Fruit fly (Drosophila melanogaster): Measurements from ENCODE around the gene CG34337.

dm6 chrX:7403074-7403473 is 14.0 kb upstream of the CG34337 start, which contains the start of gene CG15035:
- no peak for TF ChIP-seq rn (GFP tag; IDR thresholded peaks at IDR 0.05)
- TF ChIP-seq CG14655 (GFP tag; optimal IDR thresholded peaks at IDR 0.05) = no peak
- no peak for TF ChIP-seq CG32121 (GFP tag; IDR thresholded peaks at IDR 0.05)
- TF ChIP-seq CG13204 (GFP tag; optimal IDR thresholded peaks at IDR 0.05) = no peak
- no peak for TF ChIP-seq Snoo (tag; optimal IDR thresholded peaks at IDR 0.05)
- no peak for TF ChIP-seq CG34367 (tag; optimal IDR thresholded peaks at IDR 0.05)
- no peak for TF ChIP-seq Pif1A (GFP tag; optimal IDR thresholded peaks at IDR 0.05)
- no peak for TF ChIP-seq CG4496 (GFP tag; IDR thresholded peaks at IDR 0.05)
- no peak for TF ChIP-seq EcR (GFP tag; optimal IDR thresholded peaks at IDR 0.05)
- TF ChIP-seq CG12605 (GFP tag; IDR thresholded peaks at IDR 0.05) = no peak
- no peak for TF ChIP-seq CG8159 (tag; optimal IDR thresholded peaks at IDR 0.05)

All from whole organism, pupa.